Worm (Caenorhabditis elegans): Measurements from ENCODE around the gene ZK1067.3.

ZK1067.3 gene

DNA sequence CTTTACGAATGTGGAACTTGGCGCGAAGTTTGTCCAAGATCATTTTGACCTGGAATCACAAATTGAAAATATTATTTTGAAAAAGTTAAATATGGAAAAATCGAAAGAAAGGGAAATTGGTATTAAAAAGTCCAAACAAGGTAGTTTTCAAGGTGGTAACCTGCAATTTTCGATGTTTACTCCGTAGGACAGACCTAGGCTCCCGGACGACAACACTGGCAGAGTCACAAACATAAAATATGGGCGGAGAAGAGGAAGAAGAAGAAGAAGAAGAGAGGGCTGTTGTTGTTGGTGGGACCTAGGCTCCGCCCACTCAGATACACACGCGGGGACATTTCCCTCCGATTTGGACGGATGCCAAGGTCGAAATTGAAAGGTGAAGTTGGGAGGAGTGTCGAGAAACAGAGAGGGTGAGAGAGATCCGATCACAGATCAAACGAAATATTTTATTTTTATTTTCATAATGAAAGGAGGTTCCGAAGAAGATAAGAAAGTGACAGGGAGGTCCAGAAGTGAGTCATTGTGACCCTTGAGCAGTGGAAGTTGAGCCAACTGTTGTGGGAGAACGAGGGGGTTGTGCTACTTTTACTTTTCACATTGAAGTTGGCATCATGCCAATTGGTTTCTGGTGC lies 39.0 kb downstream of the ZK1067.3 start, which contains the start of gene aqp-2:
Gene aqp-2 (minus strand): TSS at position 51 of the 632 bp plus-strand sequence.
- TF ChIP-seq unc-62 (GFP tag; optimal IDR thresholded peaks at IDR 0.05), result no peak

DNA sequence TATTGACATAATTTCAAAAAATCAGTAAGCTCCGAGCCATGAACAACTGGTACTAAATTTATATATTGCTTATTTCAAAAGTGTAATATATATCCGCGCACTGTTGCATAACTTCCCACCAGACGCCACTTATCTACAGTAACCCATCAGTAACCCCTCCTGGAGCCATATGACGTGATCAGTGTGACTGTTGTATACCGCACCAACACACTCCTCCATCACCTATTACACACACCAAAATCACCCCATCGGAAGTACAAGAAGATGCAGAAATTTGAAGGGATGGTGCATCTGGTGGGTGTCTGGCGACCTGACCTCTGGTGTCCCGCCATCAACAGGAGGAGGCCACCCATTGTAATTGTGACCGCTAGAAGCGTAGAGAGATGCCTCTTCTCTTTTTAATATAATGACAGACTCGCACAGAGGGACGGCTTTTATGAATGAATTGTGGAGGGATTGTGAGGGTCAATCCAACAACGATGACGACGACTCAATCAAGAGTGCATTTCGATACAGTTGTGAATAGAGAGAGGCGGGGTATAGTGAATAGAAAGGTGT lies 39.9 kb downstream of the ZK1067.3 start:
- no peak for TF ChIP-seq unc-62 (GFP tag; optimal IDR thresholded peaks at IDR 0.05)

DNA sequence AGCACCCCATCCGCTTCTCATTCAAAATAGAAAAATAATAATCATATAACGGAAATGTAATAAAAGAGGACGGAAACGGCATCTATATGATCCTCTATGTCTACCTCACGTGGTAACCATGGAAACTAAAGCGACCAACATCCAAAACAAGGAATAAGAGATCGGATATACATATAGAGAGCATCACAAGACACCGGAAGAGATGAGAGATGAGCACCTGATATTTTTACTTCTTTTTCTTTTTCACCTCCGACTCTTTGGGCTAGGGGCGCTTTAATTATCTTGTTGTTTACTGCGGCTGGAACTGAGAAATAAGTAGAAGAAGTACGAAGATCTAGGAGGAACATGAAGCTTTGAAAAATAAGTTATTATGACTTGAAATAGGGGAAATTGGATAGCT lies 40.7 kb downstream of the ZK1067.3 start:
- no peak for TF ChIP-seq unc-62 (GFP tag; optimal IDR thresholded peaks at IDR 0.05)

DNA sequence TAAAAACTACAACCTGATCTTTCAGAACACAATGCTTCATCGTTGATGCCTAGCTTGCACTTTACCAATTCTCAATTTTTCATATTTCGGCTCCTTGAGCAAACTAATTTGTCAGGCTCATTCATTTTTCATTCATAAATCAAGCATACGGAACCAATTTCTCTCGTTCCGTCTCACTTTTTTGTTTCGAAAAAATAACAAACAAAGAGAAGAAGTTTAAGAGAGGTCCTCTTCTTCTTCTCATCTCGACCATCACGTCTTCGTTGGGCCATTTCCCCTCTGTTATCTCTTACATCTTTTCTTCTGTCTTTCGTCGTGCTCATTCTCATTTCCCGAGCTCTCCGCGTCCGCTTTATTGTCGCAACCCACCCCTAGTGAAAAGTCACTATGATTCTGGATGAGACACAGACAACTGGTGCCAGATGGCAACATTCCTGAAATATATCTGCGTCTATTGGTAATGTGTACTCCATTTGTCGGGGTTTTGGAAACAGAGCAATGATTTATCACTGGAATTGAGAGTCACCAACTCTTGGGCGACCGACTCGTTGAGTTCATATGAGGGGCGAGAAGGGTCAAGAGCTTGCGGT lies 41.7 kb downstream of the ZK1067.3 start:
- TF ChIP-seq unc-62 (GFP tag; optimal IDR thresholded peaks at IDR 0.05), result no peak

DNA sequence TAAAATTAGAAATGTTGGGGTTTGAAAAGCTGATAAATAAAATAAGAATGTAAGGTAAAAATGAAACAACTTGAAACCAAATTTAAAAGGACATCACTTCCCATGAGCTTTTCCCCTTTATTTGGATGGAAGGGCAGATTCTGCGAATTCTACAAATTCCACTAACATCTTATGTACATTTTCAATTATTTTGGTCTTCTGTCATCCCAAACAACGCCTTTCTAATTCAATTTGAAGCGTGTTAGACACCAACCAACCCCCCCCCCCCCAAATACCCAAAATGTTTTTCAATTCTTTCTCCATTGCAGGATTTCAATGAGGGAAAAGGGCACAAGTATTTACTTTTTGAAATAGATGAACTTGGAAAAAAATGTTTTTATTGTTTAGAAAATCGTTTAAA lies 42.6 kb downstream of the ZK1067.3 start:
- TF ChIP-seq unc-62 (GFP tag; optimal IDR thresholded peaks at IDR 0.05), result no peak

DNA sequence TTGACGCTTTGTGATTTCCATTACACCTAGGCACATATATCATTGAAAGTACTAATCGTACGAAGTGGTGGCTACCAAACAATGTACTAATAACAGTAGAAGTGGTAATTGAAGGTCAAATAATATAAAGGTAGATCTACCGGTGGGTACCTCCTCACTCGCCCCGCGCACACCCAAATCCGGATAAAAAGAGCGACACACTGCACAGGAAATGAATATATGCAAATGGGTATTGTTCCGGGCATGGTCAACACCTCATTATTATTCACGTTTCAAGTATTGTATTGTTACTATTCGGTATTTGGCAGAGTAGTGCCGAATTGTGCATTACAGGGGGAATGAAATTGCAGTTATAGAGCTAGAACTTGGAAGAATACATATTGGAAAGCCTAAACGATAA lies 43.2 kb downstream of the ZK1067.3 start:
- TF ChIP-seq unc-62 (GFP tag; optimal IDR thresholded peaks at IDR 0.05), result no peak

DNA sequence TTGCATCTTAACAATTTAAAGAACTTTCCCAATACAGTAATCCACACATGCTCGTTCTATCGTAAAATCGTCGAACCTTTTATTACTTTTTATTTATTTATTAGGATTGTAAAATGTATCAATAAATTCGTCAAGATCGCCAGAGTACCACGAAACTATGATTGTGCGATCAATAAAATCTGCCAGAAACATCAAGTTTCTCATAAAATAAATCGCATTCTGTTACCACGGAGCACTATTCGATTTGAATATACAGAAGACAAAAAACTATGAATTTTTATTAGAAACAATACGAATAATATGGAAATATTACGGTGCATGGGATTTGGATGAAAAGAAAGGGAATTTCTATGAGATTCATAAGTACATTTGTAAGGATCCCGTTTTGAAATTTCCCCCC lies 43.7 kb downstream of the ZK1067.3 start, which contains the start of gene C01G6.2:
Gene C01G6.2 (plus strand): TSS at position 301 of the 400 bp plus-strand sequence.
- no peak for TF ChIP-seq unc-62 (GFP tag; optimal IDR thresholded peaks at IDR 0.05)

DNA sequence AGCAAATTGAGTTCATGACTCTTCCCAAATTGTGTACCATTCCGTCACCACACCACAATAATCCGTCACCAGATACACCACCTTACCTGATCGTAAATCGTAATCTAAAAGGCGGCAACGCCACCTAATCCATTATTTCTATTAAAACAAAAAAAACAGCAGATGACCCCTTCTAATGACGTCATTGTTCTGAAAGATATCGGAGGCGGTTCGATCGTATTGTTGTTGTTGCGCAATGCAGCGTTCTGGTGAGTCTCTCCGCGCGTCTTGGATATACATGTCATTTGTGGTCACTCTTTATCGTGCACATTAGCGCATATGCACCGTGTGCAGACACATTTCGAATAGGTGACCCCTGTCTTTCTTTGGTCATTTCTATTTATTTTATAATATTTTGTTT lies 45.9 kb downstream of the ZK1067.3 start:
- no peak for TF ChIP-seq unc-62 (GFP tag; optimal IDR thresholded peaks at IDR 0.05)

DNA sequence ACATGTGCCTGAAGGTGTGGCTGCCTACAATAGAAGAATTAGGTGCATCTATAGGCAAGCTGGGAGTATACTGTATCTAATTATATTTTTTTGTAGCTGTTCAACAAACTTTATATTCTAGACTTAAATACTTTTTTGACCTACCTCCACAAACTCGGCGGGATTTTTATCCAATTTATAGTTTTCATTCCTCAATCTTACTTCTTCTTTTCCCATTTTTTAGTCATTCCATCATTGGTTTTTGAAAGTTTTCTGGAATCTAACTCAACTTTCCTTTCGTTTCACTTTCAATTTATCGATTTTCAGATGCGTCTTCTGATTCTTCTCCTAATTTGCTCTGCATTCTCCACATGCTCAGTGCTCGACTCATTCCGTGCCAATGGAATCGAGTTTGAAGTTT lies 46.5 kb downstream of the ZK1067.3 start, which contains the start of gene C01G6.3:
Gene C01G6.3 (plus strand): TSS at position 301 of the 400 bp plus-strand sequence.
- TF ChIP-seq unc-62 (GFP tag; optimal IDR thresholded peaks at IDR 0.05), result no peak

DNA sequence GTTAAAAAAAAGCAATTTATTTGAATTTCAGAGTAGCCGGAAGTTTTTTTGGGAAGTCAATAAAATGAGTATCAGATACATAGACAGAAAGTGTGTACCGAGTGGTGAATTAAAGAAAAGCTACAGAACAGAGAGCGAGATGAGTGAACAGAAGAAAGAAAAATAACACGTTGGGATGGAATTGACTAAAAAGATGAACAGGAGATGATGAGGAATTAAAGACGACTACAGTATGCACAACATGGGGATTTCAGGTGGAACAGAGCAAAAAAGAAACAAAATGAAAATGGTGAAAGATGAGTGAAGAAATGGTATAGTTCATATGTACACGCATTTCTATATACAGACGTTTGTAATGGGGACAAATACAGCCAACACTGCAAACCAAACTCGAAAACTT lies 48.2 kb downstream of the ZK1067.3 start:
- TF ChIP-seq unc-62 (GFP tag; optimal IDR thresholded peaks at IDR 0.05), result no peak

DNA sequence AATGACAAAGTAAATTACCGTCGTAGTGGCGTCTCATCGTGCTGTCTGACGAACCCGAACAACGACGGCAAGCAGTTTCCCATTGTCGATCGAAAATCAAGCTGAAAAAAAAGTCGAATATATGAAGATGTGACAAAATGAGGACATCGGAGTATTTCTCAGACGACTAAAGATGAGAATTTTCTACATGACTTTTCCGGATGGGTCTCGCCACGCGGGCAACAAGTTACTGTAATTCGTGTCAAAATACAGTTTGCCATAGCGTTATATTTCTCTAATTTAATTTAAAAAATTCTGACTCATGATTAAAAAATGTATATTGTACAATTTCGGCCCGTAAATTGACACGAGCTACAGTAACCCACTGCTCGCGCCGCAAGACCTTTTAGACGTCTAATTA lies 49.9 kb downstream of the ZK1067.3 start, which contains the start of gene C01G6.4:
Gene C01G6.4 (minus strand): TSS at position 101 of the 400 bp plus-strand sequence.
- no peak for TF ChIP-seq unc-62 (GFP tag; optimal IDR thresholded peaks at IDR 0.05)

DNA sequence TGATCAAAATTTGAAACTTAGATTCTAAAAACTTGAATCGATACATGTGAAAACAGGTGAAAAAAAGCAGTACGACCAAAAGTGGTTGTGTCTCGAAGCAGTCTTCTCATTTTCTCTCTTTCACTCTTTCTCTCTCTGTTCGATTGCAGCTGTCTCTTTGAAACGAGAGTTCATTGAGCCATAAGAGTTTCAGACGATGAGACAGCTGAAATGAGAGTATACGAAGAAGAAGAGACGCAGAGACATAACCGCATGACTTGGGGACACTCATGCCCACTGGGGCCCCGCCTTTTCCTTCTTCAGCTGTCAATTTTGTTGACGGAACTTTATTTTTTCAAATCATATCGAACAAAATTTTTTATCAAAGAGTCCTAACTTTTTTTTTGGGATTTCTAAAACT lies 50.9 kb downstream of the ZK1067.3 start:
- TF ChIP-seq unc-62 (GFP tag; optimal IDR thresholded peaks at IDR 0.05), result no peak

DNA sequence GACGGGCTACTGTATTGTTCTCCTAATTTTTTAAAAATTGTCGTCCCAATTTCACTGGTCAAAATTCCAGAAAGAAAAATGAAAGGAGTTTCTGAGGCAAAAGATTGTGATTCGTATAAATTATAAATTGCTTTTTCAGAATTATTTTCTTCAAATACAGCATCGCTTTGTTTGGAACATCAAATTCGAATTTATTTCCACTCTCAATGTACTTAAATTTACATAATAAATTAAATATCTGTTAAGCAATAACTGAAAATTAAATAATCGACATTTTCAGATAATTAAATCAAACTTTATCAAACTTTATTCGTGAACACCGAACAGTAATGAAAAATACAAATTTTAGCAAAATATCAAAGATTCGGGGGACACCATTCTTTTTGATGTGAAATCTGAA lies 51.7 kb downstream of the ZK1067.3 start:
- TF ChIP-seq unc-62 (GFP tag; optimal IDR thresholded peaks at IDR 0.05), result no peak
